Worm (Caenorhabditis elegans) whole organism, L3 larva: ENCODE measurements around the gene gst-30.

Experiments used
- R02D3.7 ChIP-seq: fragments of 150-350 bp; optimal IDR thresholded peaks from 2 replicates; lab custom pipeline; 2014; ENCODE audit warnings: missing biosample characterization, missing genetic modification characterization
- ZK546.5 ChIP-seq: sonication (generic microtip); optimal IDR thresholded peaks from 2 replicates; lab custom pipeline; 2017; ENCODE audit warnings: missing biosample characterization, missing genetic modification characterization
- aly-2 ChIP-seq: fragments of 150-350 bp; optimal IDR thresholded peaks from 2 replicates; lab custom pipeline; 2014; ENCODE audit warnings: missing biosample characterization, missing genetic modification characterization
- ama-1 ChIP-seq: fragments of 150-350 bp; optimal IDR thresholded peaks from 2 replicates; lab custom pipeline; 2018
- ceh-16 ChIP-seq: sonication (generic microtip); optimal IDR thresholded peaks from 2 replicates; lab custom pipeline; 2017; ENCODE audit warnings: missing biosample characterization, missing genetic modification characterization
- ceh-82 ChIP-seq: fragments of 150-350 bp; optimal IDR thresholded peaks from 2 replicates; lab custom pipeline; 2014; ENCODE audit warnings: missing biosample characterization, missing genetic modification characterization
- egl-27 ChIP-seq: sonication (generic microtip); optimal IDR thresholded peaks from 4 replicates; lab custom pipeline; 2017; ENCODE audit warnings: missing biosample characterization, missing genetic modification reagents, missing genetic modification characterization
- elt-1 ChIP-seq: fragments of 150-350 bp; optimal IDR thresholded peaks from 2 replicates; lab custom pipeline; 2014; ENCODE audit warnings: missing biosample characterization, missing genetic modification characterization
- elt-2 ChIP-seq: sonication (generic microtip); optimal IDR thresholded peaks from 2 replicates; lab custom pipeline; 2016; ENCODE audit warnings: missing genetic modification reagents, mild to moderate bottlenecking, missing genetic modification characterization, missing compliant biosample characterization
- elt-3 ChIP-seq, 3 experiments: fragments of 150-350 bp in 1 of 3; sonication (generic microtip) in 2 of 3; optimal IDR thresholded peaks; 2 replicates in 2 of 3; 4 replicates in 1 of 3; lab custom pipeline; 2014 to 2017; ENCODE audit warnings: missing biosample characterization in 3 of 3, missing genetic modification characterization in 3 of 3
- eor-1 ChIP-seq, 2 experiments: fragments of 150-350 bp; optimal IDR thresholded peaks; 2 replicates each; lab custom pipeline; 2014 to 2018; ENCODE audit warnings: missing biosample characterization in 2 of 2, missing genetic modification characterization in 2 of 2
- fkh-10 ChIP-seq: sonication (generic microtip); optimal IDR thresholded peaks from 2 replicates; lab custom pipeline; 2017; ENCODE audit warnings: missing biosample characterization, missing genetic modification reagents, missing genetic modification characterization
- fos-1 ChIP-seq: fragments of 150-350 bp; optimal IDR thresholded peaks from 2 replicates; lab custom pipeline; 2014; ENCODE audit warnings: missing biosample characterization, missing genetic modification characterization
- hmg-11 ChIP-seq: sonication (generic microtip); optimal IDR thresholded peaks from 2 replicates; lab custom pipeline; 2016; ENCODE audit warnings: missing genetic modification characterization, missing compliant biosample characterization
- jun-1 ChIP-seq: fragments of 150-350 bp; optimal IDR thresholded peaks from 2 replicates; lab custom pipeline; 2014; ENCODE audit warnings: missing biosample characterization, missing genetic modification reagents, missing genetic modification characterization
- lin-15B ChIP-seq: fragments of 150-350 bp; optimal IDR thresholded peaks from 2 replicates; lab custom pipeline; 2014; ENCODE audit warnings: missing biosample characterization, missing genetic modification characterization
- lin-39 ChIP-seq: fragments of 150-350 bp; optimal IDR thresholded peaks from 2 replicates; lab custom pipeline; 2018; ENCODE audit warnings: missing biosample characterization, missing genetic modification reagents, missing genetic modification characterization
- mdl-1 ChIP-seq: fragments of 150-350 bp; optimal IDR thresholded peaks from 2 replicates; lab custom pipeline; 2014; ENCODE audit warnings: missing biosample characterization, missing genetic modification characterization
- mml-1 ChIP-seq: fragments of 150-350 bp; sonication (generic microtip); optimal IDR thresholded peaks from 3 replicates; lab custom pipeline; 2014; ENCODE audit warnings: missing biosample characterization, missing genetic modification characterization
- nfya-1 ChIP-seq: sonication (generic microtip); optimal IDR thresholded peaks from 2 replicates; lab custom pipeline; 2017; ENCODE audit warnings: missing genetic modification characterization, mild to moderate bottlenecking, missing compliant biosample characterization, antibody characterized with exemption, moderate library complexity; ENCODE audit not compliant: insufficient read depth
- nhr-11 ChIP-seq: fragments of 150-350 bp; optimal IDR thresholded peaks from 2 replicates; lab custom pipeline; 2014; ENCODE audit warnings: missing biosample characterization, missing genetic modification characterization
- nhr-12 ChIP-seq: fragments of 150-350 bp; optimal IDR thresholded peaks from 2 replicates; lab custom pipeline; 2014; ENCODE audit warnings: missing biosample characterization, missing genetic modification characterization
- nhr-23 ChIP-seq: fragments of 150-350 bp; optimal IDR thresholded peaks from 2 replicates; lab custom pipeline; 2014; ENCODE audit warnings: missing biosample characterization, missing genetic modification reagents, missing genetic modification characterization
- nhr-237 ChIP-seq: fragments of 150-350 bp; optimal IDR thresholded peaks from 2 replicates; lab custom pipeline; 2014; ENCODE audit warnings: missing biosample characterization, missing genetic modification characterization
- nhr-25 ChIP-seq: sonication (generic microtip); optimal IDR thresholded peaks from 2 replicates; lab custom pipeline; 2017; ENCODE audit warnings: missing biosample characterization, missing genetic modification characterization
- nhr-43 ChIP-seq: sonication (generic microtip); optimal IDR thresholded peaks from 2 replicates; lab custom pipeline; 2016; ENCODE audit warnings: mild to moderate bottlenecking, missing genetic modification characterization, missing compliant biosample characterization; ENCODE audit not compliant: poor library complexity, severe bottlenecking
- nhr-76 ChIP-seq: fragments of 150-350 bp; sonication (generic microtip); optimal IDR thresholded peaks from 5 replicates; lab custom pipeline; 2014; ENCODE audit warnings: missing biosample characterization, missing genetic modification characterization
- nhr-77 ChIP-seq: fragments of 150-350 bp; optimal IDR thresholded peaks from 2 replicates; lab custom pipeline; 2014; ENCODE audit warnings: missing biosample characterization, missing genetic modification characterization
- pqm-1 ChIP-seq: fragments of 150-350 bp; optimal IDR thresholded peaks from 2 replicates; lab custom pipeline; 2017; ENCODE audit warnings: missing biosample characterization, missing genetic modification characterization, inconsistent platforms
- sea-2 ChIP-seq: fragments of 150-350 bp; sonication (generic microtip); optimal IDR thresholded peaks from 4 replicates; lab custom pipeline; 2014; ENCODE audit warnings: missing biosample characterization, missing genetic modification reagents, missing genetic modification characterization
- skn-1 ChIP-seq: fragments of 150-350 bp; optimal IDR thresholded peaks from 2 replicates; lab custom pipeline; 2014; ENCODE audit warnings: missing biosample characterization, missing genetic modification characterization
- snpc-4 ChIP-seq: fragments of 150-350 bp; optimal IDR thresholded peaks from 2 replicates; lab custom pipeline; 2014; ENCODE audit warnings: missing biosample characterization, missing genetic modification characterization
- tbx-2 ChIP-seq: sonication (generic microtip); optimal IDR thresholded peaks from 2 replicates; lab custom pipeline; 2016; ENCODE audit warnings: mild to moderate bottlenecking, missing genetic modification characterization, missing compliant biosample characterization
- unc-39 ChIP-seq: sonication (generic microtip); optimal IDR thresholded peaks from 4 replicates; lab custom pipeline; 2017; ENCODE audit warnings: missing biosample characterization, missing genetic modification characterization
- unc-62 ChIP-seq: fragments of 150-350 bp; sonication (generic microtip); optimal IDR thresholded peaks from 4 replicates; lab custom pipeline; 2014; ENCODE audit warnings: missing biosample characterization, missing genetic modification reagents, missing genetic modification characterization
- zag-1 ChIP-seq: fragments of 150-350 bp; optimal IDR thresholded peaks from 2 replicates; lab custom pipeline; 2014; ENCODE audit warnings: missing biosample characterization, missing genetic modification characterization
- ztf-11 ChIP-seq: fragments of 150-350 bp; optimal IDR thresholded peaks from 2 replicates; lab custom pipeline; 2014; ENCODE audit warnings: missing biosample characterization, missing genetic modification characterization
- ztf-4 ChIP-seq: fragments of 150-350 bp; optimal IDR thresholded peaks from 2 replicates; lab custom pipeline; 2014; ENCODE audit warnings: missing biosample characterization, missing genetic modification characterization

gst-30 gene

ce11 chrII:4934954-4935353, at the start of gene gst-30:
gst-30 (minus strand) TSS chrII:4935054.
- no peak for TF ChIP-seq eor-1 (tag; optimal IDR thresholded peaks at IDR 0.05; lab: Kevin White, UChicago)
- TF ChIP-seq ceh-16 (tag; lab: Kevin White, UChicago), result no peak
- no peak for TF ChIP-seq aly-2 (tag; lab: Kevin White, UChicago)
- no peak for TF ChIP-seq nhr-77 (tag; lab: Kevin White, UChicago)
- TF ChIP-seq tbx-2, result no peak
- no peak for TF ChIP-seq zag-1 (tag; lab: Kevin White, UChicago)
- no peak for TF ChIP-seq nhr-43
- TF ChIP-seq mml-1, result no peak
- no peak for TF ChIP-seq fos-1 (tag; lab: Kevin White, UChicago)

- TF ChIP-seq sea-2 (GFP tag; lab: Kevin White, UChicago), result no peak
- TF ChIP-seq fos-1 (tag; lab: Kevin White, UChicago), result no peak
- no peak for TF ChIP-seq elt-2 (tag; lab: Kevin White, UChicago)
- no peak for TF ChIP-seq jun-1 (tag; lab: Kevin White, UChicago)
- no peak for TF ChIP-seq zag-1 (tag; lab: Kevin White, UChicago)
- no peak for TF ChIP-seq hmg-11 (tag; lab: Kevin White, UChicago)
These were observed 49.3 kb upstream of the gst-30 start for ce11 chrII:4984151-4984550.

ce11 chrII:4981682-4982404, 47.0 kb upstream of the gst-30 start:
- TF ChIP-seq elt-1 (tag; lab: Kevin White, UChicago), result peak; percentile 83
- TF ChIP-seq ceh-82 (tag; lab: Kevin White, UChicago), result no peak
- TF ChIP-seq nhr-25 (tag; lab: Kevin White, UChicago), result peak; percentile 22

ce11 chrII:4975311-4975710, 40.5 kb upstream of the gst-30 start:
- TF ChIP-seq ceh-82 (tag; lab: Kevin White, UChicago), result no peak
- TF ChIP-seq unc-39, result no peak
- TF ChIP-seq ceh-16 (tag; lab: Kevin White, UChicago), result no peak
- TF ChIP-seq ztf-4, result no peak
- no peak for TF ChIP-seq jun-1 (tag; lab: Kevin White, UChicago)
- TF ChIP-seq pqm-1 (tag; lab: Kevin White, UChicago), result no peak

- no peak for TF ChIP-seq unc-39
- no peak for TF ChIP-seq ZK546.5 (tag; lab: Kevin White, UChicago)
- no peak for TF ChIP-seq eor-1 (tag; optimal IDR thresholded peaks at IDR 0.05; lab: Kevin White, UChicago)
- no peak for TF ChIP-seq elt-1 (tag; lab: Kevin White, UChicago)
- TF ChIP-seq nhr-23 (tag; lab: Kevin White, UChicago), result no peak
- TF ChIP-seq R02D3.7, result no peak
- no peak for TF ChIP-seq ama-1 (lab: Kevin White, UChicago)
- no peak for TF ChIP-seq elt-3 (tag; optimal IDR thresholded peaks at IDR 0.05; lab: Kevin White, UChicago)
- no peak for TF ChIP-seq fos-1 (tag; lab: Kevin White, UChicago)
- TF ChIP-seq elt-2 (tag; lab: Kevin White, UChicago), result no peak
- TF ChIP-seq zag-1 (tag; lab: Kevin White, UChicago), result no peak
- no peak for TF ChIP-seq egl-27 (tag; lab: Kevin White, UChicago)
- no peak for TF ChIP-seq nfya-1 (tag; lab: Kevin White, UChicago)
- no peak for TF ChIP-seq mml-1
- no peak for TF ChIP-seq ztf-4
- TF ChIP-seq skn-1 (tag; lab: Kevin White, UChicago), result no peak
- TF ChIP-seq nhr-11, result no peak
- no peak for TF ChIP-seq ceh-82 (tag; lab: Kevin White, UChicago)
- no peak for TF ChIP-seq ztf-11
- TF ChIP-seq mdl-1 (tag; lab: Kevin White, UChicago), result no peak
These were observed 39.6 kb upstream of the gst-30 start for ce11 chrII:4974448-4974951.

ce11 chrII:4968863-4969262, 34.0 kb upstream of the gst-30 start, which contains the start of gene shc-2:
shc-2 (plus strand) TSS chrII:4969163.
- no peak for TF ChIP-seq ama-1 (lab: Kevin White, UChicago)
- no peak for TF ChIP-seq lin-15B (tag; lab: Kevin White, UChicago)
- TF ChIP-seq nhr-237 (tag; lab: Kevin White, UChicago), result no peak
- TF ChIP-seq ceh-16 (tag; lab: Kevin White, UChicago), result no peak
- no peak for TF ChIP-seq egl-27 (tag; lab: Kevin White, UChicago)
- TF ChIP-seq unc-62 (GFP tag; lab: Kevin White, UChicago), result no peak
- TF ChIP-seq elt-3 (tag; optimal IDR thresholded peaks at IDR 0.05; lab: Kevin White, UChicago), result no peak
- no peak for TF ChIP-seq sea-2 (GFP tag; lab: Kevin White, UChicago)
- TF ChIP-seq snpc-4 (tag; lab: Kevin White, UChicago), result no peak
- TF ChIP-seq unc-39, result no peak
- TF ChIP-seq fkh-10, result no peak
- no peak for TF ChIP-seq nhr-76 (tag; lab: Kevin White, UChicago)
- TF ChIP-seq zag-1 (tag; lab: Kevin White, UChicago), result no peak
- TF ChIP-seq R02D3.7, result no peak
- no peak for TF ChIP-seq ztf-4
- no peak for TF ChIP-seq lin-39 (tag; lab: Kevin White, UChicago)
- no peak for TF ChIP-seq nhr-12 (tag; lab: Kevin White, UChicago)
- no peak for TF ChIP-seq ceh-82 (tag; lab: Kevin White, UChicago)
